Worm (Caenorhabditis elegans) whole organism, young adult: ENCODE data around the gene F46F5.10.

Experiments used
- B0035.1 ChIP-seq: sonication (generic microtip); optimal IDR thresholded peaks from 2 replicates; lab custom pipeline; 2016; ENCODE audit warnings: missing genetic modification characterization, mild to moderate bottlenecking, missing compliant biosample characterization, missing genotype, missing genetic modification reagents
- D2030.7 ChIP-seq: fragments of 200-800 bp; sonication (Bioruptor generic); IDR thresholded peaks from 2 replicates; pipeline ENCODE4 v1.3.6; 2022; ENCODE audit warnings: missing genetic modification reagents, missing genetic modification characterization, missing compliant biosample characterization
- F49E8.2 ChIP-seq: sonication (generic microtip); optimal IDR thresholded peaks from 3 replicates; lab custom pipeline; 2017; ENCODE audit warnings: missing genetic modification characterization, mild to moderate bottlenecking, missing compliant biosample characterization, antibody characterized with exemption, moderate library complexity; ENCODE audit not compliant: insufficient read depth
- K11D2.4 ChIP-seq: fragments of 200-800 bp; sonication (Bioruptor generic); IDR thresholded peaks from 2 replicates; pipeline ENCODE4 v1.3.6; 2022; ENCODE audit warnings: missing genetic modification reagents, missing genetic modification characterization, missing compliant biosample characterization
- T07F8.4 ChIP-seq: sonication (generic microtip); optimal IDR thresholded peaks from 2 replicates; lab custom pipeline; 2016; ENCODE audit warnings: mild to moderate bottlenecking, missing genetic modification characterization, moderate library complexity, missing compliant biosample characterization
- Y95B8A.8 ChIP-seq: fragments of 200-800 bp; sonication (Bioruptor generic); IDR thresholded peaks from 2 replicates; pipeline ENCODE4 v1.3.6; 2022; ENCODE audit warnings: missing genetic modification reagents, missing genetic modification characterization, missing compliant biosample characterization
- ama-1 ChIP-seq, 3 experiments: fragments of 150-350 bp in 1 of 3; sonication (generic microtip) in 2 of 3; optimal IDR thresholded peaks; 2 replicates each; lab custom pipeline; 2014 to 2018; ENCODE audit warnings: missing biosample characterization in 2 of 3, missing genetic modification characterization in 2 of 3, missing genetic modification reagents in 2 of 3
- aptf-3 ChIP-seq: fragments of 200-800 bp; sonication (Bioruptor generic); IDR thresholded peaks from 2 replicates; pipeline ENCODE4 v1.3.6; 2022; ENCODE audit warnings: missing genetic modification characterization, missing compliant biosample characterization
- attf-6 ChIP-seq: fragments of 200-800 bp; sonication (Bioruptor generic); IDR thresholded peaks from 2 replicates; pipeline ENCODE4 v1.3.6; 2022; ENCODE audit warnings: missing genetic modification reagents, missing genetic modification characterization, missing compliant biosample characterization
- bed-2 ChIP-seq: fragments of 200-800 bp; sonication (Bioruptor generic); IDR thresholded peaks from 2 replicates; pipeline ENCODE4 v1.3.6; 2022; ENCODE audit warnings: missing genetic modification reagents, missing genetic modification characterization, missing compliant biosample characterization
- ccch-3 ChIP-seq: fragments of 200-800 bp; sonication (Bioruptor generic); optimal IDR thresholded peaks from 2 replicates; lab custom pipeline; 2018; ENCODE audit warnings: mild to moderate bottlenecking, missing genetic modification characterization, missing compliant biosample characterization
- ceh-58 ChIP-seq: fragments of 200-800 bp; sonication (Bioruptor generic); IDR thresholded peaks from 2 replicates; pipeline ENCODE4 v1.3.6; 2022; ENCODE audit warnings: missing genetic modification characterization, missing compliant biosample characterization
- dox-1 ChIP-seq: fragments of 200-800 bp; sonication (Bioruptor generic); IDR thresholded peaks from 2 replicates; pipeline ENCODE4 v1.3.6; 2022; ENCODE audit warnings: missing genetic modification reagents, missing genetic modification characterization, missing compliant biosample characterization
- ekl-4 ChIP-seq: fragments of 200-800 bp; sonication (Bioruptor generic); IDR thresholded peaks from 2 replicates; pipeline ENCODE4 v1.3.6; 2022; ENCODE audit warnings: missing genetic modification reagents, missing genetic modification characterization, missing compliant biosample characterization
- ets-4 ChIP-seq: fragments of 200-800 bp; sonication (Bioruptor generic); optimal IDR thresholded peaks from 2 replicates; lab custom pipeline; 2018; ENCODE audit warnings: mild to moderate bottlenecking, missing genetic modification characterization, missing compliant biosample characterization
- hmg-1.2 ChIP-seq: fragments of 200-800 bp; sonication (Bioruptor generic); IDR thresholded peaks from 2 replicates; pipeline ENCODE4 v1.3.6; 2022; ENCODE audit warnings: missing genetic modification reagents, missing genetic modification characterization, missing compliant biosample characterization
- lin-35 ChIP-seq, 3 experiments: fragments of 150-350 bp in 2 of 3; sonication (generic microtip) in 1 of 3; optimal IDR thresholded peaks; 2 replicates each; lab custom pipeline; 2014 to 2018; ENCODE audit warnings: missing biosample characterization in 3 of 3, missing genetic modification characterization in 3 of 3, missing genetic modification reagents in 3 of 3
- madf-10 ChIP-seq: sonication (generic microtip); optimal IDR thresholded peaks from 2 replicates; lab custom pipeline; 2016; ENCODE audit warnings: mild to moderate bottlenecking, missing genetic modification characterization, missing compliant biosample characterization
- madf-8 ChIP-seq: fragments of 200-800 bp; sonication (Bioruptor generic); conservative IDR thresholded peaks from 2 replicates; pipeline ENCODE4 v1.3.6; 2022; ENCODE audit warnings: missing genetic modification reagents, missing genetic modification characterization, missing compliant biosample characterization
- nfya-1 ChIP-seq: sonication (generic microtip); optimal IDR thresholded peaks from 2 replicates; lab custom pipeline; 2017; ENCODE audit warnings: antibody characterized with exemption, missing compliant biosample characterization, missing genetic modification characterization, borderline replicate concordance; ENCODE audit not compliant: insufficient read depth
- nhr-80 ChIP-seq: sonication (generic microtip); optimal IDR thresholded peaks from 2 replicates; lab custom pipeline; 2016; ENCODE audit warnings: missing genetic modification characterization, missing compliant biosample characterization
- rec-8 ChIP-seq, 2 experiments: sonication (generic microtip); optimal IDR thresholded peaks; 2 replicates each; lab custom pipeline; 2016; ENCODE audit warnings: mild to moderate bottlenecking in 2 of 2, missing genetic modification characterization in 2 of 2, missing genetic modification reagents in 2 of 2, missing genotype in 2 of 2, missing biosample characterization in 1 of 2, missing compliant biosample characterization in 1 of 2, moderate library complexity in 1 of 2
- sdz-38 ChIP-seq: sonication (generic microtip); optimal IDR thresholded peaks from 2 replicates; lab custom pipeline; 2016; ENCODE audit warnings: missing genotype, missing genetic modification characterization, missing compliant biosample characterization
- sea-2 ChIP-seq: fragments of 200-800 bp; sonication (Bioruptor generic); IDR thresholded peaks from 2 replicates; pipeline ENCODE4 v1.3.6; 2022; ENCODE audit warnings: missing genetic modification characterization, missing compliant biosample characterization
- snpc-1.3 ChIP-seq: sonication (generic microtip); optimal IDR thresholded peaks from 2 replicates; lab custom pipeline; 2017; ENCODE audit warnings: missing genetic modification characterization, mild to moderate bottlenecking, missing compliant biosample characterization, antibody characterized with exemption, moderate library complexity, missing genotype, missing genetic modification reagents; ENCODE audit not compliant: insufficient read depth
- snpc-3.4 ChIP-seq: sonication (generic microtip); optimal IDR thresholded peaks from 2 replicates; lab custom pipeline; 2017; ENCODE audit warnings: missing genetic modification characterization, mild to moderate bottlenecking, missing compliant biosample characterization, antibody characterized with exemption, moderate library complexity, missing genotype, missing genetic modification reagents
- somi-1 ChIP-seq: fragments of 200-800 bp; sonication (Bioruptor generic); optimal IDR thresholded peaks from 2 replicates; lab custom pipeline; 2018; ENCODE audit warnings: mild to moderate bottlenecking, missing genetic modification characterization, missing compliant biosample characterization
- tbx-9 ChIP-seq: sonication (generic microtip); optimal IDR thresholded peaks from 2 replicates; lab custom pipeline; 2016; ENCODE audit warnings: borderline replicate concordance, missing genetic modification characterization, inconsistent platforms, missing compliant biosample characterization
- xnd-1 ChIP-seq: sonication (generic microtip); optimal IDR thresholded peaks from 2 replicates; lab custom pipeline; 2016; ENCODE audit warnings: missing genotype, missing genetic modification reagents, missing genetic modification characterization, missing compliant biosample characterization
- zfh-2 ChIP-seq: fragments of 200-800 bp; sonication (Bioruptor generic); conservative IDR thresholded peaks from 2 replicates; pipeline ENCODE4 v1.3.6; 2022; ENCODE audit warnings: missing genetic modification reagents, missing genetic modification characterization, missing compliant biosample characterization
- zim-3 ChIP-seq: sonication (generic microtip); optimal IDR thresholded peaks from 2 replicates; lab custom pipeline; 2017; ENCODE audit warnings: mild to moderate bottlenecking, missing genetic modification characterization, moderate library complexity, missing compliant biosample characterization
- ztf-22 ChIP-seq: fragments of 200-800 bp; sonication (Bioruptor generic); optimal IDR thresholded peaks from 2 replicates; lab custom pipeline; 2018; ENCODE audit warnings: mild to moderate bottlenecking, missing genetic modification characterization, moderate library complexity, missing compliant biosample characterization
- ztf-3 ChIP-seq: fragments of 200-800 bp; sonication (Bioruptor generic); optimal IDR thresholded peaks from 2 replicates; lab custom pipeline; 2018; ENCODE audit warnings: mild to moderate bottlenecking, missing genetic modification characterization, missing compliant biosample characterization
- ztf-6 ChIP-seq: fragments of 200-800 bp; sonication (Bioruptor generic); IDR thresholded peaks from 2 replicates; pipeline ENCODE4 v1.3.6; 2022; ENCODE audit warnings: missing genetic modification reagents, missing genetic modification characterization, missing compliant biosample characterization

The F46F5.10 gene

DNA sequence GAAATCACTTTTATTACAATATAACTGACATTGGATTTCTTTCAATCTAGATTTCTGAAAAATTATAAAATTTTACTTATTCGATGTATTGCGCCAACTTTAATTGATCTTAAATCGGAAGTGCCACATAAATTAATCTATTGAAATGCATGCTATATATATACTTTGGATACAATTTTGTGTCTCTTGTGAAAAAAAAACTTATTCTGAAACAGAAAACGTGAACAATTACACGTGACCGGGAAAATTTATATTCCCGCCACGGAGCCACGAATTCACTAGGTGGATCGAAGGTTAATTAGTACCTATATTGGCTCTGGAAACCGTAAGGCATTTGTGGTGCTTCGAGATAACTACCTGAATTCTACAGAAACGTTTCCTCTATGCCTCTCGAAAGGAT, 23.9 kb upstream of the F46F5.10 start, which contains the start of gene F46F5.14:
Gene F46F5.14, plus strand, starts transcription at position 301 of the 400 bp plus-strand sequence.
- TF ChIP-seq madf-8 (no peak), sdz-38 (no peak), aptf-3 (GFP tag; lab: Robert Waterston, UW) (no peak), T07F8.4 (tag; lab: Kevin White, UChicago) (no peak), F49E8.2 (tag; lab: Kevin White, UChicago) (no peak), somi-1 (GFP tag; lab: Kevin White, UChicago) (no peak), sea-2 (GFP tag; lab: Robert Waterston, UW) (no peak)

DNA sequence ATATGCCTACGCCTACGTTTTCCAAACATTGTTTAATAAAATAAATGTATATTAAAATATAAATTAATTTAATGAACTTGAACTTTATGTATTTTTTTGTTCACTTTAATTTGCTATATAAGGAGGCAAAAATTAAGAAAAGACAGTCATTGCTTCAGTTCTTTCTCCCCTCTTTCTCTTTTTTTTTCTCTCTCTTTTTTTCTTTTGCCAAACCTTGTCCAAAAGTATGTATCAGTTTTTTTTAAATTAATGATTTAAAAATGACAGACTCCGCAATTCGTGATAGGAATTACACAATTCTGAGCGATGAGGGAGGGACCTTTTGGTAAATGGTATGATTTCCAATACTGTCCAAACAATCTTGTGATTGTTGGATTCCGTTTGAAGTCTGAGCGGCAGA, 20.6 kb upstream of the F46F5.10 start, which contains the start of gene F46F5.13:
Gene F46F5.13, plus strand, starts transcription at position 301 of the 400 bp plus-strand sequence.
- TF ChIP-seq F49E8.2 (tag; lab: Kevin White, UChicago) (no peak), Y95B8A.8 (GFP tag; lab: Robert Waterston, UW) (no peak), madf-10 (no peak), B0035.1 (tag; lab: Kevin White, UChicago) (no peak), ama-1 (optimal IDR thresholded peaks at IDR 0.05; lab: Kevin White, UChicago) (no peak), ama-1 (GFP tag; optimal IDR thresholded peaks at IDR 0.05; lab: Kevin White, UChicago) (no peak)

DNA sequence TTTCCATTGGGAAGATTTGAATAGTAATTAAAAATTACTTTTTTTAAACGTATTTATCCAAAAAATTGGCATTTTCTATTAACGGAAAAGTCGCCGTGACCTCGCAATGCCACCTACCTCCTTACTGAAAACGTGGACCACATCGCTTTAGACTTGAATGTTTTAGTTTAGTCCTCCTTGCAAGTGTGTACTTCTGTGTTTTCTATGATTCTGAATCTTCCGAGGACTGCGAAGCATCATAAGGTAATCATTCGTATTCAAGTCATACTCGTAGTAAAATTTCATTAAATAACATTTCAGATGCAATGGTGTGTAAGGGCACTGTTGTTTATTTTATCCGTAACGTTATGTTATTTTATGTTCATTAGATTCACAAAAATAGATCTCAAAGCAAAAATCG, 15.2 kb upstream of the F46F5.10 start, which contains the start of gene F46F5.11:
Gene F46F5.11, plus strand, starts transcription at position 301 of the 400 bp plus-strand sequence.
- TF ChIP-seq ccch-3: no peak
- no peak for TF ChIP-seq D2030.7 (GFP tag; lab: Robert Waterston, UW)
- TF ChIP-seq attf-6 (GFP tag; lab: Robert Waterston, UW): no peak
- TF ChIP-seq ekl-4 (GFP tag; lab: Robert Waterston, UW): no peak
- TF ChIP-seq ceh-58 (GFP tag; lab: Robert Waterston, UW): no peak
- TF ChIP-seq nfya-1 (tag; lab: Kevin White, UChicago): no peak
- no peak for TF ChIP-seq ets-4
- TF ChIP-seq nhr-80 (tag; lab: Kevin White, UChicago): no peak
- TF ChIP-seq hmg-1.2 (GFP tag; lab: Robert Waterston, UW): no peak
- no peak for TF ChIP-seq ztf-22 (GFP tag; lab: Kevin White, UChicago)
- TF ChIP-seq tbx-9 (tag; lab: Kevin White, UChicago): no peak
- no peak for TF ChIP-seq lin-35 (GFP tag; optimal IDR thresholded peaks at IDR 0.05; lab: Kevin White, UChicago)
- TF ChIP-seq F49E8.2 (tag; lab: Kevin White, UChicago): no peak
- TF ChIP-seq ztf-3 (GFP tag; lab: Kevin White, UChicago): no peak
- TF ChIP-seq xnd-1 (tag; lab: Kevin White, UChicago): no peak
- TF ChIP-seq ztf-6 (GFP tag; lab: Robert Waterston, UW): no peak
- no peak for TF ChIP-seq bed-2
- TF ChIP-seq, all 124 proteins: peak for 0

DNA sequence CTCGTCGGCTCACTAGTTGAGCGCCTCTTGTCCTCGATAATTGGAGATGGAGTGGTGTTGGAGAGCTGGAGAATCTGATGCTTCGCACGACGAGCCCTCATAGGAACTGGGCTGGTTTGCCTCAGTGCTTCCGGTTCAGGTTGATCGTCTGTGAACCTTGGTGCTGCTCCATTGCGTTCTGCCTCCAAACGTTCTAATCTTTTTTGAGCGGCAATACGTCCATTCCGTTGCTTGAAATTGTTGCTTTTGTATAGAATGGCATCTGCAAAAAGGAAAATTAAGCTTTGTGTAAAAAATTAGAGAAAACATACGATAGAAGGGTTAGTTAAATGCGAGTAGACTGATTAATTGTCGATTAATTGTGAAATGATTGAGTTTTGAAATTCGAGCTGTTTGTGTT, 10.7 kb upstream of the F46F5.10 start, which contains the start of gene F46F5.5:
Gene F46F5.5, minus strand, starts transcription at position 101 of the 400 bp plus-strand sequence.
- TF ChIP-seq dox-1 (no peak), zfh-2 (GFP tag; lab: Robert Waterston, UW) (peak; percentile 66; the same call in 1 of the 2 replicates)
- TF ChIP-seq, all 124 proteins: peak for 1

DNA sequence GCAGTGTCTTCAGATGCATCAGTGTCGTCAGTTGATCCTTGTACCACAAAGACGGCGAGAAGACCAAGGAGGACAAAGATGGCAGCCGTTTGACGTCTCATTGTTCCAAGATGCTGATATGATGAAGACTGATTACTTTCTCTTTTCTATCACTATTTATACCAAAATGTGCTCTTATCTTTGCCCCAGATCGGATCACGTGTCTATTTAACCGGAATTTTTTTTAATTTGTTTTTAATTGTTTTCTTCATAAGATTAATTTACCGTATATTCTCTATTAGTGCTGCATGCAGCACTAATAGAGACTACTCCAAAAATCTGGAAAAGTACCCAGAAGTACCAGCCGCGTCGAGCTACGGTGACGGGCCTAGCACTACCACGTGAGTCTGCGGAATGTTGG, 8.9 kb upstream of the F46F5.10 start, which contains the start of gene msrp-3:
Gene msrp-3, minus strand, starts transcription at position 101 of the 400 bp plus-strand sequence.
- TF ChIP-seq zim-3 (tag; lab: Kevin White, UChicago) (no peak), rec-8 (tag; optimal IDR thresholded peaks at IDR 0.05; lab: Kevin White, UChicago) (no peak), snpc-1.3 (tag; lab: Kevin White, UChicago) (no peak), nfya-1 (tag; lab: Kevin White, UChicago) (no peak), K11D2.4 (GFP tag; lab: Robert Waterston, UW) (no peak), snpc-3.4 (tag; lab: Kevin White, UChicago) (no peak), aptf-3 (GFP tag; lab: Robert Waterston, UW) (no peak)
- TF ChIP-seq, all 124 proteins: peak for 0
